Fruit fly (Drosophila melanogaster) whole organism, embryonic: ENCODE measurements around the gene CG43999.

Source experiments
- Awh ChIP-seq: fragments of 200-800 bp; sonication (Bioruptor generic); IDR thresholded peaks from 2 replicates; pipeline ENCODE4, ENCODE4 v1.3.6; 2022; ENCODE audit warnings: missing biosample characterization, missing genetic modification characterization
- BEAF-32 ChIP-seq: fragments of 200-800 bp; sonication (Bioruptor generic); optimal IDR thresholded peaks from 3 replicates; lab custom pipeline; 2017; ENCODE audit warnings: missing biosample characterization, missing genetic modification characterization, mild to moderate bottlenecking, moderate library complexity, missing genetic modification reagents
- CG1024 ChIP-seq: fragments of 200-800 bp; sonication (Bioruptor generic); IDR thresholded peaks from 2 replicates; pipeline ENCODE4 v1.3.6; 2022; ENCODE audit warnings: missing biosample characterization, missing genetic modification characterization
- CG11247 ChIP-seq: fragments of 200-800 bp; sonication (Bioruptor generic); IDR thresholded peaks from 2 replicates; pipeline ENCODE4 v1.3.6; 2022; ENCODE audit warnings: missing biosample characterization, missing genetic modification characterization
- CG12155 ChIP-seq: fragments of 200-800 bp; sonication (Bioruptor generic); optimal IDR thresholded peaks from 3 replicates; lab custom pipeline; 2016; ENCODE audit warnings: missing biosample characterization, missing genetic modification characterization
- CG15479 ChIP-seq: fragments of 200-800 bp; sonication (Bioruptor generic); optimal IDR thresholded peaks from 3 replicates; lab custom pipeline; 2019; ENCODE audit warnings: missing biosample characterization, mild to moderate bottlenecking, missing genetic modification characterization, moderate library complexity
- CG17802 ChIP-seq: fragments of 200-800 bp; sonication (Bioruptor generic); optimal IDR thresholded peaks from 2 replicates; lab custom pipeline; 2018; ENCODE audit warnings: missing biosample characterization, mild to moderate bottlenecking, missing genetic modification characterization, moderate library complexity
- CG18011 ChIP-seq: fragments of 200-800 bp; sonication (Bioruptor generic); optimal IDR thresholded peaks from 2 replicates; lab custom pipeline; 2017; ENCODE audit warnings: missing biosample characterization, missing genetic modification characterization, mild to moderate bottlenecking, moderate library complexity, missing genotype
- CG3065 ChIP-seq: fragments of 200-800 bp; sonication (Bioruptor generic); optimal IDR thresholded peaks from 2 replicates; lab custom pipeline; 2016; ENCODE audit warnings: missing biosample characterization, missing genetic modification characterization
- CG3163 ChIP-seq: fragments of 200-800 bp; sonication (Bioruptor generic); optimal IDR thresholded peaks from 3 replicates; lab custom pipeline; 2016; ENCODE audit warnings: missing biosample characterization, missing genetic modification characterization
- CG32532 ChIP-seq: fragments of 200-800 bp; sonication (Bioruptor generic); IDR thresholded peaks from 2 replicates; pipeline ENCODE4 v1.3.6; 2022; ENCODE audit warnings: missing biosample characterization, missing genetic modification characterization
- CG4854 ChIP-seq: fragments of 200-800 bp; sonication (Bioruptor generic); optimal IDR thresholded peaks from 2 replicates; lab custom pipeline; 2016; ENCODE audit warnings: missing biosample characterization, missing genetic modification characterization, inconsistent platforms
- CG6254 ChIP-seq: fragments of 200-800 bp; sonication (Bioruptor generic); optimal IDR thresholded peaks from 3 replicates; lab custom pipeline; 2017; ENCODE audit warnings: mild to moderate bottlenecking, missing biosample characterization, missing genetic modification reagents, missing genetic modification characterization
- CG7372 ChIP-seq: fragments of 200-800 bp; sonication (Bioruptor generic); IDR thresholded peaks from 2 replicates; pipeline ENCODE4 v1.3.6; 2022; ENCODE audit warnings: missing biosample characterization, missing genetic modification characterization
- Camta ChIP-seq: fragments of 200-800 bp; sonication (Bioruptor generic); optimal IDR thresholded peaks from 2 replicates; lab custom pipeline; 2016; ENCODE audit warnings: missing biosample characterization, missing genetic modification characterization
- Dref ChIP-seq: fragments of 200-800 bp; sonication (Bioruptor generic); IDR thresholded peaks from 2 replicates; pipeline ENCODE4 v1.3.6; 2022; ENCODE audit warnings: missing biosample characterization, missing genetic modification characterization
- Lhr ChIP-seq: fragments of 200-800 bp; sonication (Bioruptor generic); optimal IDR thresholded peaks from 3 replicates; lab custom pipeline; 2017; ENCODE audit warnings: mild to moderate bottlenecking, missing biosample characterization, missing genetic modification reagents, missing genetic modification characterization
- Mrtf ChIP-seq: fragments of 200-800 bp; sonication (Bioruptor generic); IDR thresholded peaks from 3 replicates; pipeline ENCODE4 v1.3.6; 2022; ENCODE audit warnings: missing biosample characterization, missing genetic modification characterization
- Nf-YA ChIP-seq: fragments of 200-800 bp; sonication (Bioruptor generic); IDR thresholded peaks from 2 replicates; pipeline ENCODE4 v1.3.6; 2022; ENCODE audit warnings: missing biosample characterization, missing genetic modification characterization
- Nf-YB ChIP-seq: fragments of 200-800 bp; sonication (Bioruptor generic); optimal IDR thresholded peaks from 3 replicates; lab custom pipeline; 2019; ENCODE audit warnings: missing biosample characterization, mild to moderate bottlenecking, missing genetic modification characterization, moderate library complexity
- NfI ChIP-seq: fragments of 200-800 bp; sonication (Bioruptor generic); optimal IDR thresholded peaks from 3 replicates; lab custom pipeline; 2018; ENCODE audit warnings: missing biosample characterization, mild to moderate bottlenecking, missing genetic modification characterization, moderate library complexity
- Side ChIP-seq: fragments of 200-800 bp; sonication (Bioruptor generic); optimal IDR thresholded peaks from 2 replicates; lab custom pipeline; 2016; ENCODE audit warnings: missing biosample characterization, missing genetic modification characterization
- Sox102F ChIP-seq: fragments of 200-800 bp; sonication (Bioruptor generic); optimal IDR thresholded peaks from 2 replicates; lab custom pipeline; 2018; ENCODE audit warnings: missing biosample characterization, mild to moderate bottlenecking, missing genetic modification characterization, moderate library complexity
- Vsx1 ChIP-seq: fragments of 200-800 bp; sonication (Bioruptor generic); optimal IDR thresholded peaks from 2 replicates; lab custom pipeline; 2017; ENCODE audit warnings: missing biosample characterization, mild to moderate bottlenecking, missing genetic modification characterization, missing genetic modification reagents
- aop ChIP-seq: fragments of 200-800 bp; sonication (Bioruptor generic); IDR thresholded peaks from 2 replicates; pipeline ENCODE4 v1.3.6; 2022; ENCODE audit warnings: missing biosample characterization, missing genetic modification characterization
- ato ChIP-seq: fragments of 200-800 bp; sonication (Bioruptor generic); IDR thresholded peaks from 2 replicates; pipeline ENCODE4 v1.3.6; 2022; ENCODE audit warnings: missing biosample characterization, missing genetic modification characterization; ENCODE audit not compliant: partially characterized antibody
- az2 ChIP-seq: fragments of 200-800 bp; sonication (Bioruptor generic); optimal IDR thresholded peaks from 3 replicates; lab custom pipeline; 2016; ENCODE audit warnings: missing biosample characterization, missing genetic modification characterization
- btn ChIP-seq: fragments of 200-800 bp; sonication (Bioruptor generic); optimal IDR thresholded peaks from 2 replicates; lab custom pipeline; 2016; ENCODE audit warnings: missing biosample characterization, missing genetic modification characterization
- cato ChIP-seq: fragments of 200-800 bp; sonication (Bioruptor generic); optimal IDR thresholded peaks from 2 replicates; lab custom pipeline; 2016; ENCODE audit warnings: missing biosample characterization, missing genetic modification characterization, borderline replicate concordance
- caup ChIP-seq: fragments of 200-800 bp; sonication (Bioruptor generic); optimal IDR thresholded peaks from 3 replicates; lab custom pipeline; 2017; ENCODE audit warnings: missing biosample characterization, mild to moderate bottlenecking, missing genetic modification characterization, moderate library complexity; ENCODE audit not compliant: severe bottlenecking
- crc ChIP-seq: fragments of 200-800 bp; sonication (Bioruptor generic); optimal IDR thresholded peaks from 2 replicates; lab custom pipeline; 2016; ENCODE audit warnings: missing biosample characterization, missing genetic modification characterization
- da ChIP-seq: fragments of 200-800 bp; sonication (Bioruptor generic); optimal IDR thresholded peaks from 2 replicates; lab custom pipeline; 2016; ENCODE audit warnings: missing biosample characterization, missing genetic modification characterization
- dan ChIP-seq: fragments of 200-800 bp; sonication (Bioruptor generic); IDR thresholded peaks from 2 replicates; pipeline ENCODE4 v1.3.6; 2022; ENCODE audit warnings: missing biosample characterization, missing genetic modification characterization
- danr ChIP-seq: fragments of 200-800 bp; sonication (Bioruptor generic); IDR thresholded peaks from 2 replicates; pipeline ENCODE4 v1.3.6; 2022; ENCODE audit warnings: missing biosample characterization, missing genetic modification characterization
- ftz-f1 ChIP-seq: fragments of 200-800 bp; sonication (Bioruptor generic); optimal IDR thresholded peaks from 2 replicates; lab custom pipeline; 2016; ENCODE audit warnings: missing biosample characterization, missing genetic modification characterization
- gcm ChIP-seq: fragments of 200-800 bp; sonication (Bioruptor generic); optimal IDR thresholded peaks from 2 replicates; lab custom pipeline; 2019; ENCODE audit warnings: missing biosample characterization, mild to moderate bottlenecking, missing genetic modification characterization, moderate library complexity
- gfzf ChIP-seq: fragments of 200-800 bp; sonication (Bioruptor generic); optimal IDR thresholded peaks from 2 replicates; lab custom pipeline; 2016; ENCODE audit warnings: missing biosample characterization, mild to moderate bottlenecking, missing genetic modification characterization, moderate library complexity
- grn ChIP-seq: fragments of 200-800 bp; sonication (Bioruptor generic); optimal IDR thresholded peaks from 3 replicates; lab custom pipeline; 2017; ENCODE audit warnings: missing biosample characterization, missing genetic modification characterization
- nom ChIP-seq: fragments of 200-800 bp; sonication (Bioruptor generic); optimal IDR thresholded peaks from 2 replicates; lab custom pipeline; 2017; ENCODE audit warnings: missing biosample characterization, missing genetic modification characterization, mild to moderate bottlenecking, moderate library complexity, missing genetic modification reagents
- pros ChIP-seq: fragments of 200-800 bp; sonication (Bioruptor generic); optimal IDR thresholded peaks from 3 replicates; lab custom pipeline; 2019; ENCODE audit warnings: missing biosample characterization, mild to moderate bottlenecking, missing genetic modification characterization, moderate library complexity
- repo ChIP-seq: fragments of 200-800 bp; sonication (Bioruptor generic); optimal IDR thresholded peaks from 2 replicates; lab custom pipeline; 2016; ENCODE audit warnings: missing biosample characterization, missing genetic modification characterization
- scrt ChIP-seq: fragments of 200-800 bp; sonication (Bioruptor generic); optimal IDR thresholded peaks from 2 replicates; lab custom pipeline; 2018; ENCODE audit warnings: missing biosample characterization, mild to moderate bottlenecking, missing genetic modification characterization, moderate library complexity
- sens ChIP-seq: fragments of 200-800 bp; sonication (Bioruptor generic); peaks from one replicate; lab custom pipeline; 2016; ENCODE audit warnings: missing biosample characterization, missing genetic modification characterization
- slou ChIP-seq: fragments of 200-800 bp; sonication (Bioruptor generic); optimal IDR thresholded peaks from 3 replicates; lab custom pipeline; 2016; ENCODE audit warnings: missing biosample characterization, missing genetic modification characterization
- ssp ChIP-seq: fragments of 200-800 bp; sonication (Bioruptor generic); IDR thresholded peaks from 2 replicates; pipeline ENCODE4 v1.3.6; 2022; ENCODE audit warnings: missing biosample characterization, missing genetic modification characterization
- tgo ChIP-seq: fragments of 200-800 bp; sonication (Bioruptor generic); IDR thresholded peaks from 3 replicates; pipeline ENCODE4 v1.3.6; 2022; ENCODE audit warnings: missing biosample characterization, missing genetic modification characterization
- trem ChIP-seq: fragments of 200-800 bp; optimal IDR thresholded peaks from 3 replicates; lab custom pipeline; 2019; ENCODE audit warnings: missing biosample characterization, mild to moderate bottlenecking, missing genetic modification characterization, moderate library complexity
- unc-4 ChIP-seq: fragments of 200-800 bp; sonication (Bioruptor generic); IDR thresholded peaks from 2 replicates; pipeline ENCODE4 v1.3.6; 2022; ENCODE audit warnings: missing biosample characterization, missing genetic modification characterization; ENCODE audit not compliant: partially characterized antibody
- vnd ChIP-seq: fragments of 200-800 bp; sonication (Bioruptor generic); IDR thresholded peaks from 3 replicates; pipeline ENCODE4 v1.3.6; 2022; ENCODE audit warnings: missing biosample characterization, missing genetic modification characterization; ENCODE audit not compliant: partially characterized antibody
- wdn ChIP-seq: fragments of 200-800 bp; sonication (Bioruptor generic); IDR thresholded peaks from 2 replicates; pipeline ENCODE4 v1.3.6; 2022; ENCODE audit warnings: missing biosample characterization, missing genetic modification characterization
- zfh2 ChIP-seq: fragments of 200-800 bp; sonication (Bioruptor generic); optimal IDR thresholded peaks from 2 replicates; lab custom pipeline; 2016; ENCODE audit warnings: missing biosample characterization, missing genetic modification characterization

Gene CG43999

DNA sequence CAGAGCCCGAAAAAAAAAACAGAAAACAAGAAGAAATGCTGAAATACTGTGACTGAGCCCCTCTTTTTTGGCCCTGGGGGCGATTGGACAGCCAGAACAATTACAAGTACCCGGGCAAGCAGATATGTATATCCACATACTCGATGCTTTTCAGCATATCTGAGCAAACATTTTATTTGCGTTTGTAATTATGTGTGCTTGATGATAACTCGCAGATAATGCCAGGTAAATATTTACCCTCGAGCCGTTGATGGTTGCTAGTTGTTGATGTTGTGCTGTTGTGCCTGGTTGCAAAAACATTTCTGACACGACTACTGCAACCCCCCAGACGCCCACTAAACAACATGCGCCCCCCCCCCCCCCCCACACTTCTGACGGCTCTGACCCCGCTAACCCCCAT lies 9.4 kb downstream of the CG43999 start (continued):
- TF ChIP-seq trem (tag; lab: Kevin White, UChicago) (no peak), NfI (GFP tag; lab: Kevin White, UChicago) (peak; percentile 41), caup (GFP tag; lab: Kevin White, UChicago) (peak; percentile 69), gcm (GFP tag; lab: Kevin White, UChicago) (peak; percentile 0), vnd (GFP tag; lab: Robert Waterston, UW) (no peak), ato (GFP tag; lab: Robert Waterston, UW) (no peak), ssp (GFP tag; lab: Robert Waterston, UW) (no peak), CG3163 (GFP tag; lab: Kevin White, UChicago) (no peak), CG32532 (GFP tag; lab: Robert Waterston, UW) (no peak), CG12155 (GFP tag; lab: Kevin White, UChicago) (no peak), Sox102F (GFP tag; lab: Kevin White, UChicago) (peak; percentile 10), unc-4 (GFP tag; lab: Robert Waterston, UW) (no peak), cato (GFP tag; lab: Kevin White, UChicago) (no peak), zfh2 (GFP tag; lab: Kevin White, UChicago) (no peak), btn (GFP tag; lab: Kevin White, UChicago) (no peak), Lhr (GFP tag; lab: Kevin White, UChicago) (no peak), Dref (GFP tag; lab: Robert Waterston, UW) (no peak), nom (GFP tag; lab: Kevin White, UChicago) (peak; percentile 38), slou (GFP tag; lab: Kevin White, UChicago) (no peak), CG1024 (GFP tag; lab: Robert Waterston, UW) (no peak; the same call in 1 of the 2 replicates), grn (GFP tag; lab: Kevin White, UChicago) (peak; percentile 6), repo (no peak), ftz-f1 (GFP tag; lab: Kevin White, UChicago) (no peak), pros (no peak), Side (GFP tag; lab: Kevin White, UChicago) (no peak), CG7372 (no peak), Camta (GFP tag; lab: Kevin White, UChicago) (no peak), BEAF-32 (GFP tag; lab: Kevin White, UChicago) (no peak), CG6254 (GFP tag; lab: Kevin White, UChicago) (peak; percentile 21), danr (GFP tag; lab: Robert Waterston, UW) (no peak), CG3065 (no peak), wdn (0 out of 2 replicates have a peak, but pooled peaks have one; percentile 26), dan (GFP tag; lab: Robert Waterston, UW) (no peak), Mrtf (GFP tag; lab: Robert Waterston, UW) (no peak), CG18011 (GFP tag; lab: Kevin White, UChicago) (peak; percentile 8), aop (GFP tag; lab: Robert Waterston, UW) (no peak), CG17802 (no peak), Nf-YA (GFP tag; lab: Robert Waterston, UW) (0 out of 2 replicates have a peak, but pooled peaks have one; percentile 37), az2 (GFP tag; lab: Kevin White, UChicago) (no peak), CG11247 (GFP tag; lab: Robert Waterston, UW) (no peak), CG4854 (GFP tag; lab: Kevin White, UChicago) (no peak), da (GFP tag; lab: Kevin White, UChicago) (no peak), Vsx1 (GFP tag; lab: Kevin White, UChicago) (peak; percentile 63), Nf-YB (GFP tag; lab: Kevin White, UChicago) (peak; percentile 22), Awh (GFP tag; lab: Robert Waterston, UW) (peak; percentile 59; the same call in 1 of the 2 replicates), crc (GFP tag; lab: Kevin White, UChicago) (no peak), tgo (GFP tag; lab: Robert Waterston, UW) (no peak), gfzf (GFP tag; lab: Kevin White, UChicago) (no peak), CG15479 (no peak), scrt (peak; percentile 58), sens (GFP tag; lab: Kevin White, UChicago) (no peak)
